Worm (Caenorhabditis elegans) whole organism, midembryonic: ENCODE results near the gene B0361.3.

Source experiments
- klf-2 ChIP-seq: fragments of 200-800 bp; sonication (Bioruptor generic); conservative IDR thresholded peaks from 2 replicates; pipeline ENCODE4 v1.3.6; 2022; ENCODE audit warnings: missing genetic modification reagents, missing genetic modification characterization, missing compliant biosample characterization
- med-1 ChIP-seq: sonication (generic microtip); optimal IDR thresholded peaks from 2 replicates; lab custom pipeline; 2017; ENCODE audit warnings: missing genetic modification characterization, mild to moderate bottlenecking, missing compliant biosample characterization, antibody characterized with exemption, missing genetic modification reagents; ENCODE audit not compliant: insufficient read depth
- ref-1 ChIP-seq: fragments of 200-800 bp; sonication (Bioruptor generic); conservative IDR thresholded peaks from 2 replicates; pipeline ENCODE4 v1.3.6; 2022; ENCODE audit warnings: missing genetic modification reagents, missing genetic modification characterization, missing compliant biosample characterization
- tab-1 ChIP-seq: fragments of 200-800 bp; sonication (Bioruptor generic); IDR thresholded peaks from 2 replicates; pipeline ENCODE4 v1.3.6; 2022; ENCODE audit warnings: missing genetic modification characterization, missing compliant biosample characterization
- ztf-23 ChIP-seq: fragments of 200-800 bp; sonication (Bioruptor generic); IDR thresholded peaks from 2 replicates; pipeline ENCODE4 v1.3.6; 2022; ENCODE audit warnings: missing genetic modification reagents, missing genetic modification characterization, missing compliant biosample characterization
- ztf-29 ChIP-seq: fragments of 200-800 bp; sonication (Bioruptor generic); IDR thresholded peaks from 2 replicates; pipeline ENCODE4 v1.3.6; 2022; ENCODE audit warnings: missing genetic modification reagents, missing genetic modification characterization, missing compliant biosample characterization

ce11 chrIII:7292569-7292968 is 11.3 kb downstream of the B0361.3 start:
- no peak for TF ChIP-seq klf-2 (GFP tag; lab: Robert Waterston, UW)
- TF ChIP-seq med-1 = no peak
- TF ChIP-seq ref-1 (GFP tag; lab: Robert Waterston, UW) = no peak
- no peak for TF ChIP-seq tab-1 (GFP tag; lab: Robert Waterston, UW)
- no peak for TF ChIP-seq ztf-29 (GFP tag; lab: Robert Waterston, UW)
- TF ChIP-seq ztf-23 (GFP tag; lab: Robert Waterston, UW) = no peak
